Fruit fly (Drosophila melanogaster) whole organism, larva: ENCODE results near the gene CG42494.

Source experiments
- noc ChIP-seq: fragments of 200-800 bp; sonication (Bioruptor generic); optimal IDR thresholded peaks from 3 replicates; lab custom pipeline; 2019; ENCODE audit warnings: missing biosample characterization, mild to moderate bottlenecking, missing genetic modification characterization, moderate library complexity

The CG42494 gene

DNA sequence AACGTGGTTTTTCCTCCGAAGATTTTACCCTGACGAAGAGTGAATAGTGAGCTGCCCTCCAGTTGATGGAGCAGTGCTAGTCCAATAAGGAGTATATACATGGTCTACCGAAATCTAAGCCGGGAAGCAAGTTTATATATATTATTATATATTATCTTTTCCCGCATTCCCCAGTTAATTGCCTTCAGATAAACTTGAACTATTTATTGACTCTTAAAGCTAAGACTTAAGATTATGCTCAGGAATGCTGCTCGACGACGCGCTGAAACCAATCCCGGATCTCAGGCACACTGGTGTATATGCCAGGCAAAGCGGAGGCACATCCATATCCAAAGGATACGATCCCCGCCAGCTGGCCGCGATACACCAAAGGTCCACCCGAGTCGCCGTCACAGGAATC is 21.1 kb downstream of the CG42494 start, which contains the start of gene CG32277:
Gene CG32277, minus strand, starts transcription at position 101 of the 400 bp plus-strand sequence.
- no peak for TF ChIP-seq noc

DNA sequence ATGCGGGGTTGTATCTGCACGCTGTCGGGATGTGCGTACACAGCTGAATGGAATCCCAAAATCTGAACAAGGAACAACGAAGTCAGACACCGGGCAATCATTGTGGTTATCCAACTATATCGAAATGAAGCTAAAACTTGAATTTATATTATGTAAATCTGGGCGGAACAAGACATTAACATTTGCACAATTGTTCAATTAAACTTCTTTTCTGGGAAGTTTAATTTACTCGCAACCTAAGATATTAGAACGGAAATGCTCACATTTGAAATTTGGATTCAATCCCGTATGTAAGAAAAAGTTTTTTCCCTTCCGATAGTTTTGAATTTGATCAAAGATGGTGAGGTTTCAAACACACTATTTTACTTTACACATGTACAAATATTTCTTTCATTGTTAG is 22.1 kb downstream of the CG42494 start, which contains the start of gene CG33160:
Gene CG33160, minus strand, starts transcription at position 101 of the 400 bp plus-strand sequence.
- no peak for TF ChIP-seq noc

dm6 chr3L:3208895-3209294 is 24.7 kb downstream of the CG42494 start, which contains the start of the genes CG32269 and CG32270:
Gene CG32269 (minus strand): TSS chr3L:3208985.
Gene CG32270 (minus strand): TSS chr3L:3208985.
- no peak for TF ChIP-seq noc

dm6 chr3L:3218859-3219258 is 34.7 kb downstream of the CG42494 start, which contains the start of the genes hob and nSMase:
Gene hob (minus strand): TSS chr3L:3218920.
Gene nSMase (plus strand): TSS chr3L:3219156.
- no peak for TF ChIP-seq noc

DNA sequence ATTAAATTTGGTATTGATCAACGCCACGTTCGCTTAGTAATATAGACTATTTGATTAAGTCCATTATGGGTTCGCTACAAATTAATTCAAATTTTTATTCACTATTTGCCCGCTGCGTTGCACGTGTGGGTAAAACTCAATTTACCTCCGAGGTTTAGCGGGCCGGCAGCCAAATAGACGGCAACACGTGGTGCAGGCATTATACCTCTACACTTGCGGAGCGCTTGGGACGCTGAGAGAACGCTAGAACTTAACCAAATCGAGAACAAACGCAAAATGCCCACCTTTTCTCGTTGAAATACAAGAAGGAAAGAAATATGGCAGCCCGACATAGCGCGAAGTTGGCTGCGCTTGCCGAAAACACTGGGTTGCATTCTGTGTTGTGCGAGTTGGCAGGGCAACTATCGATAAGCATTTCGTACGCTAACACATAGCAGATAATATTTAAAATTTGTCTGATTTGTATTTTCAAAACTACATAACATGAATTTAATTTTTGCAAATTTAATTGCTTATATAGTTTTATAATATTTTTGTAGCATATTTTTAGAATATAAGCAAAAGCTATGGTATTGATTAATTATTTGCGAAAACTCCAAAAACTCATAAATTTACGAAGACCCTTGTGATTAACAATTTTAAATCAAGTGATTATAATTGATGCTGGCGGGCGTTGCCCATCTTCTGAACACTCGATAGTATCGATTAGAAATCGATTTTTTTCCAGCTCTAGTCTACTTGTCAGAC is 38.6 kb downstream of the CG42494 start, which contains the start of the genes RpL28 and eIF1:
Gene RpL28, minus strand, starts transcription at position 318 of the 747 bp plus-strand sequence.
Gene eIF1, plus strand, starts transcription at position 699 of the 747 bp plus-strand sequence.
- peak; percentile 70 for TF ChIP-seq noc

DNA sequence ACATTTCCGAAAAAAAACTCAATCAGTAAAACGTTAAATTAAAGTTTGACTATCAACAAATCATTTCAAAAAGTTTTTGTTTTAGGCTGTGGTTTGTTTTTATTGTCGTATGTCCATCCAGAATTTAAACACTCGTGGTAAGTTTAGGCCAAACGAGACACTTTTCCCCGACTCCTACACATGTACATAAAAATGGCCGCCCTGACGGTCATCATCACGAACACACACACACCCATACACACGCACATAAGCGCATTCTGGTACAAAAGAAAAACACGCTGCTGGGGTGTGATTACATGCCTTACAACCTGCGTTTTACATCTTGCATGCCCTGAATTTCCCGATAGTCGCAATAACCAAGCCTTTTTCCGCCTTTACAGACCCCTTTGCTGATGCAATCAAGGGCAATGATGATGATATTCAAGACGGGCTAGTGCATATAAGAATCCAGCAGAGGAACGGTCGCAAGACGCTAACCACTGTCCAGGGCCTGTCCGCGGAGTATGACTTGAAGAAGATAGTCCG is 39.2 kb downstream of the CG42494 start:
- TF ChIP-seq noc: no peak

DNA sequence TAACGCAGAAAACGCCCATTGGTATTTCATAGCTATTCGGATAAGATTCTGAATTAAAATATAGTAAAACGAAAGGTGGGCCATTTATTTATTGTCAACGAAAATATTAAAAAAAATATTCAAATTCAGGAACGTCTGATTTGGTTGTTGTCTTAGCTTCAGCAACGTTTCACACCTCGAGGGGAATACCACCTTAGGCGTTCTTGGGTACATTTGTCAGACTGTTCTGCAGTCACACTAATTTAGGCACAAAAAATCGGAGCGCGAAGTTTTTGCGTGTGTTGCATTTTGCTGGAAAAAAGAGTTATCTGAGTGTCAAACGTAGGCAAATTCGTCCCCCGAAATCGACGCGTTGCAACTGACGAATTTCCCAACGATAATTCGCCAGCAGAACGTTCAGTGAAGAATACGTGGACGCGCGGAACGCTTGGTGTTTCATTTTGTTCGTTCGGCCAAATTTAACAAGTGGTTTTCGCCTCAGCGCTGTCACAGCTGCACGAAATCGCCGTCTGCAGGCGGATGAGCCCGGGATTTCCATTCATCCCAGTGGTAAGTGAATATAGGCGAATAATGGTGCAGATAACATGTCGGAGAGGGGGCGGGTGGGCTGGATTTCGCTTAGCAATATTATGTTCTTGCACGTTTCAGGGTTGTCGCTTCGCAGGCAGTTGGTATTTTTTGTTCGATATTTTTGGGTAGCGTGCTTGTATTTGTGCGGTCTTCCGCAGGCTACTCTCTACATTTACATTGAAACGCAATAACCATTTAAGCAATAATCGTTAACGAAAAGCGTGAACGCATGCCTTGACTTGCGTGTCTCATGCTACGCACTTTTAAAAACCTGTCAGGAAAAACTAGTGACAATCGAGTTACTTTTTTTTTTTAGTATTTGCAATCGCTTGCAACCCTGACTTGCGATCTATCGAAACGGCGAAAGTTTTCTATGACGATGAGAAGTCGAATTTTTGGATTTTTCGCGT is 40.8 kb downstream of the CG42494 start, which contains the start of gene Larp4B:
Gene Larp4B, plus strand, starts transcription at position 99 of the 980 bp plus-strand sequence.
- no peak for TF ChIP-seq noc

- no peak for TF ChIP-seq noc
These were observed 41.7 kb downstream of the CG42494 start for dm6 chr3L:3225769-3226457.

DNA sequence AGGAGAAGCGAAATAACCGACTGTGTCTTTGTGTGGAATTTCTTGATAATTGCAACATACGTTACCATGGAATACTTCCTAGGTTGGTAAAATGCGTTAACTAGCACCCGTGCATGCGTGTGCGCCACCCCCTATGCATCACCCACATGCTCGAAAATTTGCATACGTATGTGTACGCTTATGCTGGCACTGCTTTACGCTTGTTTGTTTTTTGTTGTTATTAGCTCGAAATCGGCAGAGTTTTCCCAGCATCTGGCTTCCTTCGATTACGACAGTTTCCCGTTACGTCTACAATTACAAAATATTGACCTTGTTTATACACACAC is 42.2 kb downstream of the CG42494 start:
- no peak for TF ChIP-seq noc
